Fruit fly (Drosophila melanogaster): ENCODE measurements around the gene Tcs5.

Tcs5 gene

DNA sequence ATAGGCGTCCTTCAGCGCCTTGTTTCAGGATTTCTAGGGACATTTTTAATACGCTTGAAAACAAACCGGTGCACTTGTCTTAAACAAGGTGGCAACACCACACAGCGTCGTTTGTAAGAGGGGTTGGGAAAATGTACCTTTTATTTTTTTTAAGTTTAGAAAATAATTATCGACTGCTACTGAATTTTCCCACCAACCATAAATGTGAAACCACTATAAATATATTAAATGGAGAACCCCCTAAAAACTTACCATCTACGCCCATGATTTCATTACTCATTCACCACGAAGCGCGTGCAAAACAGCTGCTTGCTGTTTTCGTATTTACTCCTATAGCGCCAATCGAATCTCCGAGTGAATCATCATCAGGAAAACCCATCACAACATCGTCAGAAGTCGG lies at the start of gene Tcs5, which contains the start of gene CHMP2B (continued):
- TF ChIP-seq CG4424 (GFP tag; optimal IDR thresholded peaks at IDR 0.05) (peak; percentile 100), ap (GFP tag; IDR thresholded peaks at IDR 0.05) (peak; percentile 100), CG14965 (GFP tag; optimal IDR thresholded peaks at IDR 0.05; ENCODE audit: borderline replicate concordance) (peak; percentile 92), nom (GFP tag; optimal IDR thresholded peaks at IDR 0.05) (peak; percentile 99), CG3163 (GFP tag; optimal IDR thresholded peaks at IDR 0.05) (peak; percentile 95), Doc2 (GFP tag; IDR thresholded peaks at IDR 0.05) (peak; percentile 100), Opbp (GFP tag; IDR thresholded peaks at IDR 0.05; ENCODE audit: partially characterized antibody) (peak; percentile 45; the same call in 1 of the 3 replicates), E2f2 (GFP tag; IDR thresholded peaks at IDR 0.05) (peak; percentile 94), Max (GFP tag; optimal IDR thresholded peaks at IDR 0.05) (peak; percentile 100), sug (tag; optimal IDR thresholded peaks at IDR 0.05) (peak; percentile 99), NK7.1 (GFP tag; optimal IDR thresholded peaks at IDR 0.05) (peak; percentile 99), sqz (GFP tag; optimal IDR thresholded peaks at IDR 0.05) (peak; percentile 99), CG15011 (GFP tag; optimal IDR thresholded peaks at IDR 0.05) (peak; percentile 99), dimm (GFP tag; IDR thresholded peaks at IDR 0.05) (peak; percentile 100), Asciz (GFP tag; optimal IDR thresholded peaks at IDR 0.05) (peak; percentile 99), inv (GFP tag; IDR thresholded peaks at IDR 0.05; ENCODE audit: partially characterized antibody) (no peak; the same call in 1 of the 2 replicates), mam (GFP tag; optimal IDR thresholded peaks at IDR 0.05) (peak; percentile 100), CG1233 (GFP tag; optimal IDR thresholded peaks at IDR 0.05) (peak; percentile 100), Blimp-1 (GFP tag; optimal IDR thresholded peaks at IDR 0.05) (peak; percentile 99), CG13296 (GFP tag; optimal IDR thresholded peaks at IDR 0.05) (peak; percentile 99), sd (tag; optimal IDR thresholded peaks at IDR 0.05) (peak; percentile 97), CG15479 (GFP tag; optimal IDR thresholded peaks at IDR 0.05) (peak; percentile 80), CG16779 (GFP tag; IDR thresholded peaks at IDR 0.05) (peak; percentile 100), CG10431 (GFP tag; optimal IDR thresholded peaks at IDR 0.05) (peak; percentile 98), CG9437 (GFP tag; optimal IDR thresholded peaks at IDR 0.05) (peak; percentile 96), pzg (GFP tag; optimal IDR thresholded peaks at IDR 0.05) (peak; percentile 73), BtbVII (GFP tag; optimal IDR thresholded peaks at IDR 0.05) (peak; percentile 99), MTF-1 (GFP tag; optimal IDR thresholded peaks at IDR 0.05; ENCODE audit: borderline replicate concordance) (peak; percentile 99), pnt (GFP tag; optimal IDR thresholded peaks at IDR 0.05) (peak; percentile 99), CG7928 (GFP tag; optimal IDR thresholded peaks at IDR 0.05) (peak; percentile 88), CG34224 (GFP tag; IDR thresholded peaks at IDR 0.05; ENCODE audit: partially characterized antibody) (peak; percentile 34; the same call in 1 of the 3 replicates), dysf (GFP tag; IDR thresholded peaks at IDR 0.05) (peak; percentile 100), CG3838 (GFP tag; optimal IDR thresholded peaks at IDR 0.05) (peak; percentile 99), CG32532 (GFP tag; IDR thresholded peaks at IDR 0.05) (peak; percentile 100), gsb (GFP tag; IDR thresholded peaks at IDR 0.05) (peak; percentile 100), sim (GFP tag; IDR thresholded peaks at IDR 0.05) (peak; percentile 100), CG18764 (GFP tag; optimal IDR thresholded peaks at IDR 0.05) (peak; percentile 99), CG12219 (GFP tag; optimal IDR thresholded peaks at IDR 0.05) (peak; percentile 99), CG9609 (GFP tag; optimal IDR thresholded peaks at IDR 0.05) (peak; percentile 100), Bgb (GFP tag; IDR thresholded peaks at IDR 0.05; ENCODE audit: partially characterized antibody) (peak; percentile 58), sens-2 (GFP tag; IDR thresholded peaks at IDR 0.05) (peak; percentile 100), CG17361 (GFP tag; IDR thresholded peaks at IDR 0.05) (peak; percentile 96), Nf-YB (GFP tag; optimal IDR thresholded peaks at IDR 0.05) (peak; percentile 91), Xbp1 (GFP tag; optimal IDR thresholded peaks at IDR 0.05) (peak; percentile 100), fd96Cb (tag; optimal IDR thresholded peaks at IDR 0.05) (peak; percentile 100), D19A (tag; optimal IDR thresholded peaks at IDR 0.05) (peak; percentile 97), C15 (GFP tag; IDR thresholded peaks at IDR 0.05) (peak; percentile 100), ftz-f1 (GFP tag; optimal IDR thresholded peaks at IDR 0.05) (peak; percentile 96), tap (tag; optimal IDR thresholded peaks at IDR 0.05) (peak; percentile 99), trh (GFP tag; optimal IDR thresholded peaks at IDR 0.05) (peak; percentile 100)

All from whole organism, embryonic.